Worm (Caenorhabditis elegans) whole organism, late embryonic: ENCODE data around the gene fbxb-18.

Experiments used
- K02D7.2 ChIP-seq: sonication (generic microtip); optimal IDR thresholded peaks from 2 replicates; lab custom pipeline; 2017; ENCODE audit warnings: mild to moderate bottlenecking, missing genetic modification characterization, missing compliant biosample characterization
- K09A11.1 ChIP-seq: sonication (generic microtip); optimal IDR thresholded peaks from 2 replicates; lab custom pipeline; 2017; ENCODE audit warnings: antibody characterized with exemption, mild to moderate bottlenecking, missing genetic modification characterization, missing compliant biosample characterization; ENCODE audit not compliant: insufficient read depth
- ama-1 ChIP-seq: fragments of 150-350 bp; optimal IDR thresholded peaks from 2 replicates; lab custom pipeline; 2014
- ceh-31 ChIP-seq: sonication (generic microtip); optimal IDR thresholded peaks from 2 replicates; lab custom pipeline; 2016; ENCODE audit warnings: missing genetic modification characterization, missing compliant biosample characterization
- ceh-48 ChIP-seq: sonication (generic microtip); optimal IDR thresholded peaks from 2 replicates; lab custom pipeline; 2016; ENCODE audit warnings: missing genetic modification characterization, inconsistent platforms, missing compliant biosample characterization
- fkh-10 ChIP-seq: fragments of 150-350 bp; optimal IDR thresholded peaks from 2 replicates; lab custom pipeline; 2014; ENCODE audit warnings: missing biosample characterization, missing genetic modification reagents, missing genetic modification characterization
- sox-4 ChIP-seq: sonication (generic microtip); optimal IDR thresholded peaks from 2 replicates; lab custom pipeline; 2017; ENCODE audit warnings: mild to moderate bottlenecking, missing genetic modification characterization, inconsistent platforms, missing compliant biosample characterization
- tbx-7 ChIP-seq: sonication (generic microtip); optimal IDR thresholded peaks from 2 replicates; lab custom pipeline; 2016; ENCODE audit warnings: missing genotype, missing genetic modification characterization, missing compliant biosample characterization

- TF ChIP-seq ceh-48 (tag; lab: Kevin White, UChicago) (no peak), ama-1 (lab: Kevin White, UChicago) (no peak), fkh-10 (GFP tag; lab: Kevin White, UChicago) (no peak), ceh-31 (no peak), tbx-7 (tag; lab: Kevin White, UChicago) (no peak), K09A11.1 (tag; lab: Kevin White, UChicago) (no peak), K02D7.2 (tag; lab: Kevin White, UChicago) (no peak), sox-4 (tag; lab: Kevin White, UChicago) (no peak)
Measured at ce11 chrII:1728253-1728652, 39.5 kb upstream of the fbxb-18 start, which contains the start of gene btb-9.
